Worm (Caenorhabditis elegans) whole organism, L1 larva: ENCODE data around the gene R02D3.8.

Source experiments
- C16A3.4 ChIP-seq: fragments of 150-350 bp; optimal IDR thresholded peaks from 2 replicates; lab custom pipeline; 2014; ENCODE audit warnings: missing biosample characterization, missing genetic modification characterization
- C34B4.2 ChIP-seq: sonication (generic microtip); optimal IDR thresholded peaks from 2 replicates; lab custom pipeline; 2017; ENCODE audit warnings: mild to moderate bottlenecking, missing genetic modification characterization, missing compliant biosample characterization
- aha-1 ChIP-seq: fragments of 150-350 bp; optimal IDR thresholded peaks from 2 replicates; lab custom pipeline; 2014; ENCODE audit warnings: missing biosample characterization, missing genetic modification characterization
- blmp-1 ChIP-seq: fragments of 150-350 bp; optimal IDR thresholded peaks from 2 replicates; lab custom pipeline; 2014; ENCODE audit warnings: missing biosample characterization, missing genetic modification characterization
- ceh-8 ChIP-seq: fragments of 200-800 bp; sonication (Bioruptor generic); optimal IDR thresholded peaks from 2 replicates; lab custom pipeline; 2018; ENCODE audit warnings: mild to moderate bottlenecking, missing genetic modification characterization, moderate library complexity, missing compliant biosample characterization
- ceh-82 ChIP-seq, 3 experiments: fragments of 150-350 bp in 1 of 3; sonication (generic microtip) in 2 of 3; optimal IDR thresholded peaks; 2 replicates each; lab custom pipeline; 2014 to 2017; ENCODE audit warnings: missing biosample characterization in 3 of 3, missing genetic modification characterization in 3 of 3
- ceh-90 ChIP-seq: sonication (generic microtip); optimal IDR thresholded peaks from 2 replicates; lab custom pipeline; 2016; ENCODE audit warnings: missing genetic modification characterization, missing compliant biosample characterization
- dpl-1 ChIP-seq, 3 experiments: fragments of 150-350 bp in 2 of 3; sonication (generic microtip) in 1 of 3; optimal IDR thresholded peaks; 2 replicates each; lab custom pipeline; 2014 to 2017; ENCODE audit warnings: missing biosample characterization in 3 of 3, missing genetic modification characterization in 3 of 3, missing genetic modification reagents in 3 of 3
- dsc-1 ChIP-seq: sonication (generic microtip); optimal IDR thresholded peaks from 2 replicates; lab custom pipeline; 2016; ENCODE audit warnings: mild to moderate bottlenecking, missing genetic modification characterization, missing compliant biosample characterization
- efl-1 ChIP-seq, 4 experiments: fragments of 150-350 bp; optimal IDR thresholded peaks in 3 of 4; peaks in 1 of 4; 1 replicate in 1 of 4; 2 replicates in 3 of 4; lab custom pipeline; 2014; ENCODE audit warnings: missing biosample characterization in 2 of 4, missing genetic modification characterization in 2 of 4, missing genetic modification reagents in 2 of 4
- egl-13 ChIP-seq: sonication (generic microtip); optimal IDR thresholded peaks from 2 replicates; lab custom pipeline; 2016; ENCODE audit warnings: missing genotype, missing genetic modification reagents, missing genetic modification characterization, missing compliant biosample characterization
- egl-27 ChIP-seq, 2 experiments: fragments of 150-350 bp in 1 of 2; sonication (generic microtip); optimal IDR thresholded peaks; 3 replicates each; lab custom pipeline; 2017 to 2018; ENCODE audit warnings: missing biosample characterization in 2 of 2, missing genetic modification characterization in 2 of 2, missing genetic modification reagents in 2 of 2
- elt-3 ChIP-seq, 6 experiments: fragments of 150-350 bp in 1 of 6; sonication (generic microtip); optimal IDR thresholded peaks; 2 replicates each; lab custom pipeline; 2017 to 2018; ENCODE audit warnings: missing biosample characterization in 6 of 6, missing genetic modification characterization in 6 of 6, inconsistent platforms in 1 of 6
- fkh-4 ChIP-seq: sonication (generic microtip); optimal IDR thresholded peaks from 2 replicates; lab custom pipeline; 2016; ENCODE audit warnings: missing compliant biosample characterization, missing genetic modification characterization, borderline replicate concordance
- fkh-8 ChIP-seq: sonication (generic microtip); optimal IDR thresholded peaks from 2 replicates; lab custom pipeline; 2016; ENCODE audit warnings: mild to moderate bottlenecking, missing genetic modification characterization, missing compliant biosample characterization
- grh-1 ChIP-seq: fragments of 200-800 bp; sonication (Bioruptor generic); IDR thresholded peaks from 2 replicates; pipeline ENCODE4 v1.3.6; 2022; ENCODE audit warnings: missing genetic modification reagents, missing genetic modification characterization, missing compliant biosample characterization
- hlh-17 ChIP-seq: fragments of 200-800 bp; sonication (Bioruptor generic); optimal IDR thresholded peaks from 2 replicates; lab custom pipeline; 2018; ENCODE audit warnings: missing genetic modification characterization, mild to moderate bottlenecking, missing compliant biosample characterization, moderate library complexity, borderline replicate concordance
- hlh-4 ChIP-seq: sonication (generic microtip); optimal IDR thresholded peaks from 2 replicates; lab custom pipeline; 2016; ENCODE audit warnings: mild to moderate bottlenecking, missing genetic modification characterization, missing compliant biosample characterization
- hpl-2 ChIP-seq: fragments of 150-350 bp; optimal IDR thresholded peaks from 2 replicates; lab custom pipeline; 2014; ENCODE audit warnings: missing biosample characterization, missing genetic modification reagents, missing genetic modification characterization
- irx-1 ChIP-seq: sonication (generic microtip); optimal IDR thresholded peaks from 2 replicates; lab custom pipeline; 2016; ENCODE audit warnings: missing genetic modification characterization, missing compliant biosample characterization
- jun-1 ChIP-seq: fragments of 150-350 bp; optimal IDR thresholded peaks from 2 replicates; lab custom pipeline; 2014; ENCODE audit warnings: missing biosample characterization, missing genetic modification reagents, missing genetic modification characterization
- lin-13 ChIP-seq: fragments of 150-350 bp; optimal IDR thresholded peaks from 2 replicates; lab custom pipeline; 2014; ENCODE audit warnings: missing biosample characterization, missing genetic modification reagents, missing genetic modification characterization
- lin-14 ChIP-seq: fragments of 200-800 bp; sonication (Bioruptor generic); optimal IDR thresholded peaks from 2 replicates; lab custom pipeline; 2018; ENCODE audit warnings: mild to moderate bottlenecking, missing genetic modification characterization, moderate library complexity, missing compliant biosample characterization
- lin-15B ChIP-seq: fragments of 150-350 bp; sonication (generic microtip); optimal IDR thresholded peaks from 3 replicates; lab custom pipeline; 2014; ENCODE audit warnings: missing biosample characterization, missing genetic modification characterization
- lin-35 ChIP-seq, 2 experiments: fragments of 150-350 bp; optimal IDR thresholded peaks; 2 replicates each; lab custom pipeline; 2014; ENCODE audit warnings: missing biosample characterization in 2 of 2, missing genetic modification characterization in 2 of 2, missing genetic modification reagents in 2 of 2
- lin-39 ChIP-seq: fragments of 150-350 bp; optimal IDR thresholded peaks from 2 replicates; lab custom pipeline; 2014; ENCODE audit warnings: missing biosample characterization, missing genetic modification reagents, missing genetic modification characterization
- lir-3 ChIP-seq: sonication (generic microtip); optimal IDR thresholded peaks from 2 replicates; lab custom pipeline; 2016; ENCODE audit warnings: mild to moderate bottlenecking, missing genetic modification characterization, moderate library complexity, missing compliant biosample characterization; ENCODE audit not compliant: poor library complexity
- lsy-2 ChIP-seq, 2 experiments: fragments of 150-350 bp; optimal IDR thresholded peaks; 2 replicates each; lab custom pipeline; 2014; ENCODE audit warnings: missing biosample characterization in 2 of 2, missing genetic modification characterization in 2 of 2
- mab-9 ChIP-seq: fragments of 200-800 bp; sonication (Bioruptor generic); IDR thresholded peaks from 2 replicates; pipeline ENCODE4 v1.3.6; 2022; ENCODE audit warnings: missing genetic modification reagents, missing genetic modification characterization, missing compliant biosample characterization
- nhr-12 ChIP-seq: sonication (generic microtip); optimal IDR thresholded peaks from 2 replicates; lab custom pipeline; 2017; ENCODE audit warnings: missing biosample characterization, missing genetic modification characterization
- nhr-19 ChIP-seq: fragments of 200-800 bp; sonication (Bioruptor generic); conservative IDR thresholded peaks from 2 replicates; pipeline ENCODE4 v1.3.6; 2022; ENCODE audit warnings: missing genetic modification characterization, missing compliant biosample characterization
- nhr-20 ChIP-seq: sonication (generic microtip); optimal IDR thresholded peaks from 2 replicates; lab custom pipeline; 2016; ENCODE audit warnings: mild to moderate bottlenecking, missing genetic modification characterization, missing compliant biosample characterization
- nhr-47 ChIP-seq: sonication (generic microtip); optimal IDR thresholded peaks from 2 replicates; lab custom pipeline; 2016; ENCODE audit warnings: mild to moderate bottlenecking, missing genetic modification characterization, moderate library complexity, missing compliant biosample characterization
- nhr-71 ChIP-seq: sonication (generic microtip); optimal IDR thresholded peaks from 2 replicates; lab custom pipeline; 2016; ENCODE audit warnings: mild to moderate bottlenecking, missing genetic modification characterization, moderate library complexity, missing compliant biosample characterization
- nhr-85 ChIP-seq: sonication (generic microtip); peaks from one replicate; lab custom pipeline; 2016; ENCODE audit warnings: missing genetic modification characterization, inconsistent platforms, missing compliant biosample characterization
- nhr-90 ChIP-seq: sonication (generic microtip); optimal IDR thresholded peaks from 2 replicates; lab custom pipeline; 2016; ENCODE audit warnings: mild to moderate bottlenecking, missing genetic modification characterization, missing compliant biosample characterization; ENCODE audit not compliant: poor library complexity
- pqm-1 ChIP-seq: sonication (generic microtip); optimal IDR thresholded peaks from 3 replicates; lab custom pipeline; 2017; ENCODE audit warnings: missing biosample characterization, missing genetic modification characterization
- rnt-1 ChIP-seq: sonication (generic microtip); optimal IDR thresholded peaks from 2 replicates; lab custom pipeline; 2016; ENCODE audit warnings: mild to moderate bottlenecking, missing genetic modification characterization, moderate library complexity, missing compliant biosample characterization
- snu-23 ChIP-seq: sonication (generic microtip); optimal IDR thresholded peaks from 2 replicates; lab custom pipeline; 2016; ENCODE audit warnings: missing genetic modification characterization, missing compliant biosample characterization
- sox-4 ChIP-seq: sonication (generic microtip); optimal IDR thresholded peaks from 2 replicates; lab custom pipeline; 2016; ENCODE audit warnings: missing genetic modification characterization, missing compliant biosample characterization
- swsn-7 ChIP-seq: sonication (generic microtip); optimal IDR thresholded peaks from 2 replicates; lab custom pipeline; 2016; ENCODE audit warnings: missing genetic modification characterization, missing compliant biosample characterization
- tbx-2 ChIP-seq: sonication (generic microtip); optimal IDR thresholded peaks from 2 replicates; lab custom pipeline; 2016; ENCODE audit warnings: missing genetic modification characterization, missing compliant biosample characterization
- xbp-1 ChIP-seq: sonication (generic microtip); optimal IDR thresholded peaks from 2 replicates; lab custom pipeline; 2016; ENCODE audit warnings: missing genetic modification characterization, missing compliant biosample characterization
- zag-1 ChIP-seq: fragments of 150-350 bp; optimal IDR thresholded peaks from 2 replicates; lab custom pipeline; 2014; ENCODE audit warnings: missing biosample characterization, missing genetic modification characterization
- zip-4 ChIP-seq: fragments of 200-800 bp; sonication (Bioruptor generic); optimal IDR thresholded peaks from 2 replicates; lab custom pipeline; 2018; ENCODE audit warnings: mild to moderate bottlenecking, missing genetic modification characterization, moderate library complexity, missing compliant biosample characterization
- ztf-11 ChIP-seq, 2 experiments: sonication (generic microtip); optimal IDR thresholded peaks; 2 replicates each; lab custom pipeline; 2016 to 2017; ENCODE audit warnings: missing genetic modification characterization in 2 of 2, missing biosample characterization in 1 of 2, missing compliant biosample characterization in 1 of 2

Gene R02D3.8

ce11 chrIV:257095-257494, at the start of gene R02D3.8:
R02D3.8 (minus strand) TSS chrIV:257203.
- TF ChIP-seq lir-3 (tag; lab: Kevin White, UChicago) = peak; percentile 72
- TF ChIP-seq elt-3 (tag; optimal IDR thresholded peaks at IDR 0.05; lab: Kevin White, UChicago) = no peak
- peak; percentile 11 for TF ChIP-seq fkh-4
- TF ChIP-seq blmp-1 (tag; lab: Kevin White, UChicago) = no peak
- no peak for TF ChIP-seq nhr-19
- TF ChIP-seq ztf-11 (tag; optimal IDR thresholded peaks at IDR 0.05; lab: Kevin White, UChicago) = peak in 1 of 2 experiments; percentile 46
- no peak for TF ChIP-seq aha-1 (tag; lab: Kevin White, UChicago)
- TF ChIP-seq mab-9 (GFP tag; lab: Robert Waterston, UW) = no peak
- peak; percentile 12 for TF ChIP-seq fkh-8 (tag; lab: Kevin White, UChicago)
- peak; percentile 35 for TF ChIP-seq C16A3.4 (tag; lab: Kevin White, UChicago)
- TF ChIP-seq grh-1 (GFP tag; lab: Robert Waterston, UW) = no peak
- no peak for TF ChIP-seq lin-39 (tag; lab: Kevin White, UChicago)
- TF ChIP-seq lin-14 (GFP tag; lab: Kevin White, UChicago) = peak; percentile 29
- TF ChIP-seq nhr-20 = peak; percentile 40
- no peak for TF ChIP-seq nhr-12
- TF ChIP-seq hpl-2 (GFP tag; lab: Kevin White, UChicago) = no peak
- TF ChIP-seq swsn-7 (tag; lab: Kevin White, UChicago) = peak; percentile 31
- peak; percentile 21 for TF ChIP-seq tbx-2 (tag; lab: Kevin White, UChicago)
- peak; percentile 25 for TF ChIP-seq egl-13
- TF ChIP-seq ceh-82 (tag; optimal IDR thresholded peaks at IDR 0.05; lab: Kevin White, UChicago) = no peak
- peak; percentile 48 to 67 (median 55) for TF ChIP-seq dpl-1 (GFP tag; optimal IDR thresholded peaks at IDR 0.05; lab: Kevin White, UChicago)
- TF ChIP-seq lin-13 = peak; percentile 31
- TF ChIP-seq nhr-85 = peak; percentile 47
- peak; percentile 4 for TF ChIP-seq lin-15B (tag; lab: Kevin White, UChicago)
- TF ChIP-seq snu-23 (GFP tag; lab: Kevin White, UChicago) = peak; percentile 62
- TF ChIP-seq zag-1 = no peak
- peak; percentile 48 for TF ChIP-seq dsc-1 (tag; lab: Kevin White, UChicago)
- TF ChIP-seq zip-4 (GFP tag; lab: Kevin White, UChicago) = no peak
- peak; percentile 35 to 66 for TF ChIP-seq lsy-2 (tag; optimal IDR thresholded peaks at IDR 0.05; lab: Kevin White, UChicago)
- no peak for TF ChIP-seq hlh-4 (tag; lab: Kevin White, UChicago)
- no peak for TF ChIP-seq jun-1
- TF ChIP-seq egl-27 (tag; optimal IDR thresholded peaks at IDR 0.05; lab: Kevin White, UChicago) = no peak
- peak; percentile 50 to 59 for TF ChIP-seq lin-35 (GFP tag; optimal IDR thresholded peaks at IDR 0.05; lab: Kevin White, UChicago)
- TF ChIP-seq ceh-90 (tag; lab: Kevin White, UChicago) = peak; percentile 75
- TF ChIP-seq irx-1 (tag; lab: Kevin White, UChicago) = peak; percentile 27
- TF ChIP-seq nhr-90 (tag; lab: Kevin White, UChicago) = peak; percentile 61
- peak; percentile 42 for TF ChIP-seq xbp-1 (tag; lab: Kevin White, UChicago)
- TF ChIP-seq efl-1 (optimal IDR thresholded peaks at IDR 0.05; lab: Kevin White, UChicago) = peak; percentile 45 to 65
- peak; percentile 64 to 95 for TF ChIP-seq efl-1 (GFP tag; optimal IDR thresholded peaks at IDR 0.05 in 1 of 2; lab: Kevin White, UChicago)
- peak; percentile 64 for TF ChIP-seq nhr-47 (tag; lab: Kevin White, UChicago)
- TF ChIP-seq C34B4.2 = no peak
- TF ChIP-seq ceh-8 = no peak
- TF ChIP-seq sox-4 (tag; lab: Kevin White, UChicago) = no peak
- peak; percentile 70 for TF ChIP-seq nhr-71 (tag; lab: Kevin White, UChicago)
- TF ChIP-seq hlh-17 (GFP tag; lab: Kevin White, UChicago) = no peak
- TF ChIP-seq pqm-1 (tag; lab: Kevin White, UChicago) = no peak
- TF ChIP-seq rnt-1 = peak; percentile 89
